In genomic region chr3L:17485280-17485792, dm6 we compare ENCODE assay signal across 1 fruit fly cellular context.
TF ChIP-seq lines count a peak whose summit lies in the region.

No protein-coding gene starts in this region.

TF ChIP-seq in whole organism, embryonic, 481 proteins besides CTCF, POLR2A, EP300 and RAD21 (continued from another document):
- TF ChIP-seq hb (GFP tag; IDR thresholded peaks at IDR 0.05; lab: Robert Waterston, UW; ENCODE audit: partially characterized antibody) (no peak), dysf (GFP tag; IDR thresholded peaks at IDR 0.05; lab: Robert Waterston, UW) (no peak), CG7928 (GFP tag; optimal IDR thresholded peaks at IDR 0.05; lab: Kevin White, UChicago) (no peak), CG12155 (GFP tag; optimal IDR thresholded peaks at IDR 0.05; lab: Kevin White, UChicago) (no peak), CG7556 (GFP tag; optimal IDR thresholded peaks at IDR 0.05; lab: Kevin White, UChicago) (peak; percentile 81), Meics (GFP tag; optimal IDR thresholded peaks at IDR 0.05; lab: Kevin White, UChicago) (peak; percentile 2), CG13424 (tag; optimal IDR thresholded peaks at IDR 0.05; lab: Kevin White, UChicago) (peak; percentile 73), Hr39 (optimal IDR thresholded peaks at IDR 0.05; lab: Kevin White, UChicago) (no peak), CG18262 (tag; optimal IDR thresholded peaks at IDR 0.05; lab: Kevin White, UChicago) (peak; percentile 79), amos (GFP tag; IDR thresholded peaks at IDR 0.05; lab: Robert Waterston, UW; ENCODE audit: partially characterized antibody) (no peak), peb (GFP tag; IDR thresholded peaks at IDR 0.05; lab: Robert Waterston, UW) (no peak), CG3163 (GFP tag; optimal IDR thresholded peaks at IDR 0.05; lab: Kevin White, UChicago) (no peak), lbe (GFP tag; optimal IDR thresholded peaks at IDR 0.05; lab: Kevin White, UChicago) (peak; percentile 65), tna (GFP tag; IDR thresholded peaks at IDR 0.05; lab: Robert Waterston, UW; ENCODE audit: partially characterized antibody) (no peak), CG2120 (GFP tag; optimal IDR thresholded peaks at IDR 0.05; lab: Kevin White, UChicago) (no peak), CG15479 (GFP tag; optimal IDR thresholded peaks at IDR 0.05; lab: Kevin White, UChicago) (no peak), vfl (GFP tag; optimal IDR thresholded peaks at IDR 0.05; lab: Kevin White, UChicago) (no peak), Med (GFP tag; lab: Kevin White, UChicago) (peak; percentile 93), CG9437 (GFP tag; optimal IDR thresholded peaks at IDR 0.05; lab: Kevin White, UChicago) (no peak), phol (tag; optimal IDR thresholded peaks at IDR 0.05; lab: Kevin White, UChicago) (peak; percentile 48), dmrt99B (tag; optimal IDR thresholded peaks at IDR 0.05; lab: Kevin White, UChicago) (peak; percentile 72), CG4617 (GFP tag; optimal IDR thresholded peaks at IDR 0.05; lab: Kevin White, UChicago; ENCODE audit: borderline replicate concordance) (peak; percentile 29), CG3065 (GFP tag; optimal IDR thresholded peaks at IDR 0.05; lab: Kevin White, UChicago) (peak; percentile 38), CG12071 (GFP tag; optimal IDR thresholded peaks at IDR 0.05; lab: Kevin White, UChicago) (peak; percentile 89), sisA (GFP tag; IDR thresholded peaks at IDR 0.05; lab: Robert Waterston, UW) (no peak; the same call in 1 of the 2 replicates), CG3726 (GFP tag; IDR thresholded peaks at IDR 0.05; lab: Robert Waterston, UW) (no peak; the same call in 2 of the 3 replicates), Dfd (GFP tag; optimal IDR thresholded peaks at IDR 0.05; lab: Kevin White, UChicago) (no peak), CG17612 (GFP tag; IDR thresholded peaks at IDR 0.05; lab: Robert Waterston, UW) (no peak), CG17802 (tag; optimal IDR thresholded peaks at IDR 0.05; lab: Kevin White, UChicago) (peak; percentile 59), CG34376 (GFP tag; optimal IDR thresholded peaks at IDR 0.05; lab: Kevin White, UChicago) (no peak)
TF ChIP-seq in whole organism, embryonic: peak in this region for 281.
